Worm (Caenorhabditis elegans) whole organism, L4/young adult: ENCODE results near the gene neg-1.
"Not testable (repeated sequence)": the region's sequence is repeated elsewhere in the genome, so short reads cannot be mapped to it uniquely, and the experiment has no call there.

Experiments used
- W03F9.2 ChIP-seq: fragments of 150-350 bp; optimal IDR thresholded peaks from 2 replicates; lab custom pipeline; 2014; ENCODE audit warnings: missing biosample characterization, missing genetic modification characterization
- dao-5 ChIP-seq: sonication (generic microtip); optimal IDR thresholded peaks from 2 replicates; lab custom pipeline; 2016; ENCODE audit warnings: missing genotype, missing genetic modification characterization, moderate library complexity, missing compliant biosample characterization
- him-1 ChIP-seq: sonication (generic microtip); optimal IDR thresholded peaks from 2 replicates; lab custom pipeline; 2016; ENCODE audit warnings: missing genotype, missing genetic modification reagents, missing genetic modification characterization, missing compliant biosample characterization

Gene neg-1

DNA sequence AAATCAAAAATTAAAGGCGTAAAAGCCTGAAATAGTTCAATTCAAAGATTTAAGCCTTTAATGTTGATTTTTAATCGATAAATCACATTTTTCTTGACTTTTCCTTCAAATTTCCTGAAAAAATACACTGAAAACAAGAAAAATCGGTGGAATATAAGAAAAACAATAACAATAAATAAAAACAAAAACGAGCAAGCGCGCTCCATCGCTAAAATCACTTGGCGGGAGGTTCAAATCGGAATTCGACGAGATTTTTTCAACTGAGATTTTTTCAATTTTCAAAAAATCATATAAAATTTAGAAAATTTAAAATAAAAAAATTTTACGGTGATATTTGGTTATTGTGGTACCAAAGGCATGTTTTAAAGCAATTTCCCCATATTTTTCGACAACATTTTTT lies 35.2 kb downstream of the neg-1 start:
- TF ChIP-seq dao-5 (no peak), W03F9.2 (no peak)

DNA sequence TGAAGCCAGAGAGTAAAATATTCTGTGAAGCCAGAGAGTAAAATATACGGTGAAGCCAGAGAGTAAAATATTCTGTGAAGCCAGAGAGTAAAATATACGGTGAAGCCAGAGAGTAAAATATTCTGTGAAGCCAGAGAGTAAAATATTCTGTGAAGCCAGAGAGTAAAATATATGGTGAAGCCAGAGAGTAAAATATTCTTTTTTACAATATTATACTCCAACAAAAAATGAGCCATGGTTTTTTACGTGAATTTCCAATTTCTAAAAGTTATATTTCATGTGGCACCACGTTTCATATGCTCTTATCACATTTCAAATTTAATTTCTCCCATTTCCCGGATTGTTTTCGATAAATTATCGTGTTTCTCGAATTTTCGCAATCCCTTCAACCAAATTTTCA lies 38.2 kb downstream of the neg-1 start, which contains the start of gene irld-1:
Gene irld-1, plus strand, starts transcription at position 301 of the 400 bp plus-strand sequence.
- not testable (repeated sequence) for TF ChIP-seq him-1 (tag; lab: Kevin White, UChicago); W03F9.2; dao-5

ce11 chrV:4332450-4332849 lies 42.2 kb downstream of the neg-1 start, which contains the start of gene oac-12:
Gene oac-12, minus strand, starts transcription at chrV:4332550.
- TF ChIP-seq W03F9.2 (no peak), him-1 (tag; lab: Kevin White, UChicago) (no peak), dao-5 (no peak)

- no peak for TF ChIP-seq him-1 (tag; lab: Kevin White, UChicago)
- TF ChIP-seq dao-5 = no peak
- no peak for TF ChIP-seq W03F9.2
Observed at ce11 chrV:4330820-4331219, 43.9 kb downstream of the neg-1 start.

DNA sequence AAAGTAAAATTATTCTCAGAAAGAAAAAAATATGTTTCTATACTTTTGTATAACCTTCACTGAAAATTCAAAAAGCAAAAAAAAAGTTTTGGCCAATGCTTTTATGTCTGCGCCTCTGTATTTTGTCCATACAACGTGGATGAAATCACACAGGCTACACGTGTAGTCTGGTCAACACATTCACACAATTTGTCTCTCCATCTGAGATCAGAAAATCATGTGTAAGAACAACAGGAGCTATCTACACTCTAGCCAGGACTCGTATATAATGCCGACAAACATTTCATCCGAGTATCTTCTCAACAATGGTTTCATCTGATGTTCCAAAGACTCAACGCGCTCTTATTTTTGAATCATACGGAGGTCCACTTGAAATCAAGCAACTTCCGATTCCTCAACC lies 47.8 kb downstream of the neg-1 start, which contains the start of gene D2063.1:
Gene D2063.1, plus strand, starts transcription at position 281 of the 400 bp plus-strand sequence.
- no peak for TF ChIP-seq W03F9.2

ce11 chrV:4325415-4325814 lies 49.3 kb downstream of the neg-1 start, which contains the start of gene nhr-125:
Gene nhr-125, minus strand, starts transcription at chrV:4325515.
- TF ChIP-seq dao-5 (no peak), him-1 (tag; lab: Kevin White, UChicago) (no peak)
